Fruit fly (Drosophila melanogaster): ENCODE data around the gene CG15824.

- TF ChIP-seq HLH106 (tag; optimal IDR thresholded peaks at IDR 0.05): peak; percentile 13
- TF ChIP-seq Dif (GFP tag; optimal IDR thresholded peaks at IDR 0.05; ENCODE audit: partially characterized antibody): peak; percentile 29
- no peak for TF ChIP-seq CG9705 (GFP tag; optimal IDR thresholded peaks at IDR 0.05)
- TF ChIP-seq CG32264 (GFP tag; optimal IDR thresholded peaks at IDR 0.05): no peak
- no peak for TF ChIP-seq usp (GFP tag; optimal IDR thresholded peaks at IDR 0.05)
- TF ChIP-seq psq (GFP tag; optimal IDR thresholded peaks at IDR 0.05): no peak
- TF ChIP-seq Hr78 (GFP tag; optimal IDR thresholded peaks at IDR 0.05): no peak
- peak; percentile 26 for TF ChIP-seq Jra (GFP tag; optimal IDR thresholded peaks at IDR 0.05)
These were observed 13.5 kb downstream of the CG15824 start for dm6 chr2L:871419-871846.

Data from whole organism, wandering third instar larva.